Worm (Caenorhabditis elegans) whole organism, L2 larva: Measurements from ENCODE around the gene F35A5.1.

Experiments used
- C34F6.9 ChIP-seq: fragments of 150-350 bp; optimal IDR thresholded peaks from 2 replicates; lab custom pipeline; 2014; ENCODE audit warnings: missing biosample characterization, missing genetic modification characterization
- F13H6.1 ChIP-seq: sonication (generic microtip); optimal IDR thresholded peaks from 2 replicates; lab custom pipeline; 2016; ENCODE audit warnings: missing genetic modification characterization, missing compliant biosample characterization
- R02D3.7 ChIP-seq: fragments of 150-350 bp; optimal IDR thresholded peaks from 2 replicates; lab custom pipeline; 2014; ENCODE audit warnings: missing biosample characterization, missing genetic modification characterization
- alr-1 ChIP-seq: fragments of 150-350 bp; optimal IDR thresholded peaks from 2 replicates; lab custom pipeline; 2014; ENCODE audit warnings: missing biosample characterization, missing genetic modification characterization
- ama-1 ChIP-seq: fragments of 150-350 bp; optimal IDR thresholded peaks from 2 replicates; lab custom pipeline; 2018; ENCODE audit warnings: inconsistent platforms
- blmp-1 ChIP-seq: sonication (generic microtip); optimal IDR thresholded peaks from 2 replicates; lab custom pipeline; 2017; ENCODE audit warnings: missing genetic modification characterization, mild to moderate bottlenecking, missing compliant biosample characterization, antibody characterized with exemption, moderate library complexity; ENCODE audit not compliant: insufficient read depth
- ceh-82 ChIP-seq: fragments of 150-350 bp; optimal IDR thresholded peaks from 2 replicates; lab custom pipeline; 2014; ENCODE audit warnings: missing biosample characterization, missing genetic modification characterization
- crh-2 ChIP-seq: sonication (generic microtip); optimal IDR thresholded peaks from 2 replicates; lab custom pipeline; 2017; ENCODE audit warnings: missing biosample characterization, missing genetic modification characterization
- dmd-4 ChIP-seq: sonication (generic microtip); optimal IDR thresholded peaks from 2 replicates; lab custom pipeline; 2017; ENCODE audit warnings: missing biosample characterization, missing genetic modification characterization
- egl-27 ChIP-seq: sonication (generic microtip); optimal IDR thresholded peaks from 3 replicates; lab custom pipeline; 2017; ENCODE audit warnings: missing biosample characterization, missing genetic modification reagents, missing genetic modification characterization
- fos-1 ChIP-seq: fragments of 150-350 bp; optimal IDR thresholded peaks from 2 replicates; lab custom pipeline; 2014; ENCODE audit warnings: missing biosample characterization, missing genetic modification characterization
- gmeb-1 ChIP-seq: fragments of 150-350 bp; optimal IDR thresholded peaks from 2 replicates; lab custom pipeline; 2014; ENCODE audit warnings: missing biosample characterization, missing genetic modification characterization
- lin-11 ChIP-seq: fragments of 150-350 bp; sonication (generic microtip); optimal IDR thresholded peaks from 2 replicates; lab custom pipeline; 2014; ENCODE audit warnings: missing biosample characterization, missing genetic modification characterization, inconsistent platforms, mixed read lengths
- lin-13 ChIP-seq: fragments of 150-350 bp; optimal IDR thresholded peaks from 2 replicates; lab custom pipeline; 2014; ENCODE audit warnings: missing biosample characterization, missing genetic modification reagents, missing genetic modification characterization
- lin-39 ChIP-seq: fragments of 150-350 bp; optimal IDR thresholded peaks from 2 replicates; lab custom pipeline; 2014; ENCODE audit warnings: missing biosample characterization, missing genetic modification reagents, missing genetic modification characterization
- lsy-2 ChIP-seq, 2 experiments: fragments of 150-350 bp in 1 of 2; sonication (generic microtip) in 1 of 2; optimal IDR thresholded peaks; 2 replicates each; lab custom pipeline; 2014 to 2017; ENCODE audit warnings: missing biosample characterization in 2 of 2, missing genetic modification characterization in 2 of 2
- mab-5 ChIP-seq: fragments of 150-350 bp; optimal IDR thresholded peaks from 2 replicates; lab custom pipeline; 2014; ENCODE audit warnings: missing biosample characterization, missing genetic modification characterization
- mbf-1 ChIP-seq: sonication (generic microtip); optimal IDR thresholded peaks from 2 replicates; lab custom pipeline; 2017; ENCODE audit warnings: missing biosample characterization, missing genetic modification characterization
- mdl-1 ChIP-seq, 2 experiments: fragments of 150-350 bp in 1 of 2; sonication (generic microtip) in 1 of 2; optimal IDR thresholded peaks; 2 replicates each; lab custom pipeline; 2017; ENCODE audit warnings: missing biosample characterization in 2 of 2, missing genetic modification characterization in 2 of 2
- nhr-10 ChIP-seq: sonication (generic microtip); optimal IDR thresholded peaks from 2 replicates; lab custom pipeline; 2017; ENCODE audit warnings: missing biosample characterization, missing genetic modification characterization
- nhr-12 ChIP-seq: fragments of 150-350 bp; optimal IDR thresholded peaks from 2 replicates; lab custom pipeline; 2014; ENCODE audit warnings: missing biosample characterization, missing genetic modification characterization
- nhr-129 ChIP-seq: fragments of 150-350 bp; optimal IDR thresholded peaks from 2 replicates; lab custom pipeline; 2014; ENCODE audit warnings: missing biosample characterization, missing genetic modification characterization
- nhr-6 ChIP-seq: fragments of 150-350 bp; optimal IDR thresholded peaks from 2 replicates; lab custom pipeline; 2014; ENCODE audit warnings: missing biosample characterization, missing genetic modification characterization
- peb-1 ChIP-seq: fragments of 150-350 bp; optimal IDR thresholded peaks from 2 replicates; lab custom pipeline; 2014; ENCODE audit warnings: missing biosample characterization, missing genetic modification characterization
- sem-4 ChIP-seq: fragments of 150-350 bp; optimal IDR thresholded peaks from 2 replicates; lab custom pipeline; 2014; ENCODE audit warnings: missing biosample characterization, missing genetic modification reagents, missing genetic modification characterization
- skn-1 ChIP-seq: sonication (generic microtip); optimal IDR thresholded peaks from 2 replicates; lab custom pipeline; 2017; ENCODE audit warnings: missing biosample characterization, missing genetic modification characterization
- sma-3 ChIP-seq: sonication (generic microtip); optimal IDR thresholded peaks from 2 replicates; lab custom pipeline; 2016; ENCODE audit warnings: missing genetic modification reagents, missing genetic modification characterization, missing compliant biosample characterization
- sma-9 ChIP-seq, 2 experiments: fragments of 150-350 bp in 1 of 2; sonication (generic microtip) in 1 of 2; optimal IDR thresholded peaks; 2 replicates each; lab custom pipeline; 2014 to 2016; ENCODE audit warnings: missing genetic modification characterization in 2 of 2, mild to moderate bottlenecking in 1 of 2, missing biosample characterization in 1 of 2, missing compliant biosample characterization in 1 of 2, missing genetic modification reagents in 1 of 2, moderate library complexity in 1 of 2
- snpc-4 ChIP-seq: fragments of 150-350 bp; optimal IDR thresholded peaks from 2 replicates; lab custom pipeline; 2014; ENCODE audit warnings: missing biosample characterization, missing genetic modification characterization
- unc-39 ChIP-seq: fragments of 150-350 bp; optimal IDR thresholded peaks from 2 replicates; lab custom pipeline; 2014; ENCODE audit warnings: missing biosample characterization, missing genetic modification characterization
- unc-55 ChIP-seq: fragments of 150-350 bp; sonication (generic microtip); optimal IDR thresholded peaks from 3 replicates; lab custom pipeline; 2014; ENCODE audit warnings: missing biosample characterization, missing genetic modification reagents, missing genetic modification characterization
- unc-62 ChIP-seq: fragments of 150-350 bp; optimal IDR thresholded peaks from 2 replicates; lab custom pipeline; 2014; ENCODE audit warnings: missing biosample characterization, missing genetic modification reagents, missing genetic modification characterization
- zag-1 ChIP-seq: fragments of 150-350 bp; optimal IDR thresholded peaks from 2 replicates; lab custom pipeline; 2014; ENCODE audit warnings: missing biosample characterization, missing genetic modification characterization
- ztf-1 ChIP-seq: fragments of 200-800 bp; sonication (Bioruptor generic); conservative IDR thresholded peaks from 2 replicates; pipeline ENCODE4 v1.3.6; 2022; ENCODE audit warnings: missing genetic modification characterization, missing compliant biosample characterization
- ztf-4 ChIP-seq: fragments of 150-350 bp; optimal IDR thresholded peaks from 2 replicates; lab custom pipeline; 2014; ENCODE audit warnings: missing biosample characterization, missing genetic modification characterization

The F35A5.1 gene

DNA sequence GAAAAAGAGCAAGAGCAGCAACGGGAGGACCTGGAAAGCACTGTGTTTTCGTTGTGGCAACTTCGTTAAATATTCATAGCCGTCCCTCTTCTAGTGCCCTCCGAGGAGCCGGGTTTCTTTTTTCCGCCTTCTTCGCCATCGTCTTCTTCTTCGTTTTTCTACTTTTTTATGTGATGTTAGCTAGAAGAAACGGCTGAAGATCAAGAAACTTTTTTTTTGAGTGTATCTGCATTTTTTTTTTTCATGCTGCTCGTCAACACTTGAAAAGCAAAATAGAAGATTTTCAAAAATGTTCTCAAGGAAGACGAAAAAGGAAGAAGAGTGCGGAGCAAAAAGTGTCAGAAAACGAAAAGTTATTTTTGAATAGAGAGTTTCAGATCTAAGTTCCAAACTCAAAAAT lies 20.0 kb downstream of the F35A5.1 start:
- no peak for TF ChIP-seq gmeb-1 (tag; lab: Kevin White, UChicago)
- TF ChIP-seq snpc-4 (tag; lab: Kevin White, UChicago) = no peak
- no peak for TF ChIP-seq ztf-4 (tag; lab: Kevin White, UChicago)
- no peak for TF ChIP-seq ztf-1 (GFP tag; lab: Robert Waterston, UW)
- no peak for TF ChIP-seq lin-39
- TF ChIP-seq ama-1 (lab: Kevin White, UChicago) = no peak
- no peak for TF ChIP-seq alr-1 (tag; lab: Kevin White, UChicago)
- no peak for TF ChIP-seq blmp-1 (tag; lab: Kevin White, UChicago)
- no peak for TF ChIP-seq nhr-10 (tag; lab: Kevin White, UChicago)
- TF ChIP-seq egl-27 (tag; lab: Kevin White, UChicago) = no peak
- no peak for TF ChIP-seq zag-1 (tag; lab: Kevin White, UChicago)

ce11 chrX:3828598-3829204 lies 21.4 kb downstream of the F35A5.1 start:
- TF ChIP-seq nhr-6 = no peak
- TF ChIP-seq sma-3 = no peak
- no peak for TF ChIP-seq fos-1 (tag; lab: Kevin White, UChicago)
- TF ChIP-seq unc-62 = no peak
- no peak for TF ChIP-seq blmp-1 (tag; lab: Kevin White, UChicago)
- no peak for TF ChIP-seq gmeb-1 (tag; lab: Kevin White, UChicago)
- no peak for TF ChIP-seq zag-1 (tag; lab: Kevin White, UChicago)
- no peak for TF ChIP-seq nhr-12
- TF ChIP-seq dmd-4 (tag; lab: Kevin White, UChicago) = no peak
- no peak for TF ChIP-seq mbf-1 (tag; lab: Kevin White, UChicago)
- no peak for TF ChIP-seq mab-5
- TF ChIP-seq lsy-2 (tag; optimal IDR thresholded peaks at IDR 0.05; lab: Kevin White, UChicago) = no peak
- TF ChIP-seq lin-13 (GFP tag; lab: Kevin White, UChicago) = no peak
- no peak for TF ChIP-seq sem-4
- TF ChIP-seq, all 48 proteins: peak for 0

DNA sequence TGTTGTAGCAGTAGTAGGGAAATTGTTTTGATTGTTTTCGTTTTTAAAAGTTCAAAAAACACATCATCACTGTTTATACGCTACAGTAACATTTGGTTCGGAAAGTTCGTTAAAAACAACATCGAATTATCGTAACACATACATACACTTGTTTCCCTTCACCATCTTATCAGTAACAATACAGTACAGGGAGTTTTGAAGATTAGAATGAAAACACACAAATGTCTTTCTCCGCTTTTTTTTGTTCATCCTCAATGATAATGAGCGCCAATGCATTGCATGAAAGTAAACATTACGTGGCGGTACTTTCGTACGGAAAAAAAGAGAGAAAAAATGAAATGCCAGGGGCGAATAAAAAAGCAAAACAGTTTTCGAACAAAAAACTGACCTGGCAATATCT lies 22.3 kb downstream of the F35A5.1 start:
- TF ChIP-seq unc-55 (GFP tag; lab: Kevin White, UChicago) = no peak
- TF ChIP-seq R02D3.7 (tag; lab: Kevin White, UChicago) = no peak
- no peak for TF ChIP-seq unc-62
- no peak for TF ChIP-seq mdl-1 (tag; optimal IDR thresholded peaks at IDR 0.05; lab: Kevin White, UChicago)
- TF ChIP-seq gmeb-1 (tag; lab: Kevin White, UChicago) = peak; percentile 52
- no peak for TF ChIP-seq snpc-4 (tag; lab: Kevin White, UChicago)
- TF ChIP-seq crh-2 (tag; lab: Kevin White, UChicago) = peak; percentile 94
- no peak for TF ChIP-seq lin-11 (tag; lab: Kevin White, UChicago)
- peak; percentile 72 for TF ChIP-seq sma-9 (GFP tag; optimal IDR thresholded peaks at IDR 0.05; lab: Kevin White, UChicago)
- TF ChIP-seq sma-9 (tag; optimal IDR thresholded peaks at IDR 0.05; lab: Kevin White, UChicago) = no peak
- TF ChIP-seq F13H6.1 = peak; percentile 54
- peak in 1 of 2 experiments; percentile 32 for TF ChIP-seq lsy-2 (tag; optimal IDR thresholded peaks at IDR 0.05; lab: Kevin White, UChicago)
- no peak for TF ChIP-seq peb-1 (tag; lab: Kevin White, UChicago)
- peak; percentile 89 for TF ChIP-seq fos-1 (tag; lab: Kevin White, UChicago)
- no peak for TF ChIP-seq unc-39 (tag; lab: Kevin White, UChicago)
- TF ChIP-seq ceh-82 = no peak
- peak; percentile 37 for TF ChIP-seq nhr-129 (tag; lab: Kevin White, UChicago)
- peak; percentile 37 for TF ChIP-seq sma-3
- TF ChIP-seq nhr-10 (tag; lab: Kevin White, UChicago) = no peak
- peak; percentile 9 for TF ChIP-seq skn-1 (tag; lab: Kevin White, UChicago)
- TF ChIP-seq C34F6.9 (tag; lab: Kevin White, UChicago) = no peak

ce11 chrX:3830872-3831271 lies 23.6 kb downstream of the F35A5.1 start:
- TF ChIP-seq nhr-129 (tag; lab: Kevin White, UChicago) (peak; percentile 2), R02D3.7 (tag; lab: Kevin White, UChicago) (no peak)
